Worm (Caenorhabditis elegans) whole organism, mixed stage, embryonic: ENCODE measurements around the gene Y105C5B.25.

Experiments used
- M03D4.4 ChIP-seq: sonication (generic microtip); optimal IDR thresholded peaks from 2 replicates; lab custom pipeline; 2017; ENCODE audit warnings: mild to moderate bottlenecking, missing genetic modification characterization, missing compliant biosample characterization
- bed-3 ChIP-seq: fragments of 200-800 bp; sonication (Bioruptor generic); optimal IDR thresholded peaks from 3 replicates; lab custom pipeline; 2018; ENCODE audit warnings: mild to moderate bottlenecking, missing genetic modification characterization, moderate library complexity, missing compliant biosample characterization
- blmp-1 ChIP-seq: fragments of 150-350 bp; optimal IDR thresholded peaks from 2 replicates; lab custom pipeline; 2014; ENCODE audit warnings: missing biosample characterization, missing genetic modification characterization
- ceh-39 ChIP-seq: fragments of 150-350 bp; optimal IDR thresholded peaks from 2 replicates; lab custom pipeline; 2014; ENCODE audit warnings: missing biosample characterization, missing genetic modification characterization
- ceh-43 ChIP-seq: fragments of 200-800 bp; sonication (Bioruptor generic); optimal IDR thresholded peaks from 2 replicates; lab custom pipeline; 2018; ENCODE audit warnings: mild to moderate bottlenecking, missing genetic modification characterization, moderate library complexity, missing compliant biosample characterization
- ceh-83 ChIP-seq: fragments of 200-800 bp; sonication (Bioruptor generic); optimal IDR thresholded peaks from 2 replicates; lab custom pipeline; 2018; ENCODE audit warnings: mild to moderate bottlenecking, missing genetic modification characterization, missing compliant biosample characterization
- ces-1 ChIP-seq: fragments of 150-350 bp; optimal IDR thresholded peaks from 2 replicates; lab custom pipeline; 2014; ENCODE audit warnings: missing biosample characterization, missing genetic modification reagents, missing genetic modification characterization
- cnd-1 ChIP-seq: fragments of 200-800 bp; sonication (Bioruptor generic); optimal IDR thresholded peaks from 2 replicates; lab custom pipeline; 2018; ENCODE audit warnings: mild to moderate bottlenecking, missing genetic modification characterization, missing compliant biosample characterization
- drap-1 ChIP-seq: fragments of 200-800 bp; sonication (Bioruptor generic); optimal IDR thresholded peaks from 3 replicates; lab custom pipeline; 2018; ENCODE audit warnings: mild to moderate bottlenecking, missing genetic modification characterization, missing compliant biosample characterization
- elt-1 ChIP-seq: sonication (generic microtip); optimal IDR thresholded peaks from 2 replicates; lab custom pipeline; 2017; ENCODE audit warnings: missing genetic modification characterization, mild to moderate bottlenecking, missing compliant biosample characterization, antibody characterized with exemption, moderate library complexity, borderline replicate concordance; ENCODE audit not compliant: insufficient read depth
- elt-3 ChIP-seq: fragments of 150-350 bp; optimal IDR thresholded peaks from 2 replicates; lab custom pipeline; 2014; ENCODE audit warnings: missing biosample characterization, missing genetic modification characterization
- flh-1 ChIP-seq: fragments of 200-800 bp; sonication (Bioruptor generic); optimal IDR thresholded peaks from 2 replicates; lab custom pipeline; 2018; ENCODE audit warnings: mild to moderate bottlenecking, missing genetic modification characterization, moderate library complexity, missing compliant biosample characterization
- ham-2 ChIP-seq: fragments of 200-800 bp; sonication (Bioruptor generic); optimal IDR thresholded peaks from 2 replicates; lab custom pipeline; 2018; ENCODE audit warnings: mild to moderate bottlenecking, missing genetic modification characterization, missing compliant biosample characterization
- hlh-1 ChIP-seq: fragments of 150-350 bp; optimal IDR thresholded peaks from 2 replicates; lab custom pipeline; 2014; ENCODE audit warnings: missing biosample characterization, missing genetic modification reagents, missing genetic modification characterization
- lin-13 ChIP-seq: fragments of 150-350 bp; optimal IDR thresholded peaks from 2 replicates; lab custom pipeline; 2014; ENCODE audit warnings: missing biosample characterization, missing genetic modification characterization
- lin-32 ChIP-seq: fragments of 200-800 bp; sonication (Bioruptor generic); optimal IDR thresholded peaks from 2 replicates; lab custom pipeline; 2018; ENCODE audit warnings: mild to moderate bottlenecking, missing genetic modification characterization, missing compliant biosample characterization
- lsy-2 ChIP-seq: fragments of 150-350 bp; optimal IDR thresholded peaks from 2 replicates; lab custom pipeline; 2014; ENCODE audit warnings: missing biosample characterization, missing genetic modification characterization
- mab-5 ChIP-seq: fragments of 150-350 bp; optimal IDR thresholded peaks from 2 replicates; lab custom pipeline; 2014; ENCODE audit warnings: missing biosample characterization, missing genetic modification characterization
- mep-1 ChIP-seq: fragments of 150-350 bp; optimal IDR thresholded peaks from 2 replicates; lab custom pipeline; 2017; ENCODE audit warnings: missing biosample characterization, missing genetic modification reagents, missing genetic modification characterization, inconsistent platforms
- mls-2 ChIP-seq: sonication (generic microtip); optimal IDR thresholded peaks from 2 replicates; lab custom pipeline; 2016; ENCODE audit warnings: mild to moderate bottlenecking, missing genetic modification characterization, moderate library complexity, missing compliant biosample characterization
- nhr-12 ChIP-seq: fragments of 150-350 bp; optimal IDR thresholded peaks from 2 replicates; lab custom pipeline; 2014; ENCODE audit warnings: missing biosample characterization, missing genetic modification characterization
- nhr-2 ChIP-seq: fragments of 150-350 bp; optimal IDR thresholded peaks from 2 replicates; lab custom pipeline; 2014; ENCODE audit warnings: missing biosample characterization, missing genetic modification characterization
- nhr-28 ChIP-seq: fragments of 150-350 bp; optimal IDR thresholded peaks from 2 replicates; lab custom pipeline; 2014; ENCODE audit warnings: missing biosample characterization, missing genetic modification characterization
- nhr-76 ChIP-seq: sonication (generic microtip); optimal IDR thresholded peaks from 2 replicates; lab custom pipeline; 2017; ENCODE audit warnings: missing biosample characterization, missing genetic modification characterization
- pha-4 ChIP-seq: fragments of 150-350 bp; optimal IDR thresholded peaks from 2 replicates; lab custom pipeline; 2018; ENCODE audit warnings: missing biosample characterization, missing genetic modification reagents, missing genetic modification characterization
- sem-2 ChIP-seq: fragments of 200-800 bp; sonication (Bioruptor generic); optimal IDR thresholded peaks from 2 replicates; lab custom pipeline; 2018; ENCODE audit warnings: mild to moderate bottlenecking, missing genetic modification characterization, missing compliant biosample characterization
- snpc-4 ChIP-seq: fragments of 150-350 bp; optimal IDR thresholded peaks from 2 replicates; lab custom pipeline; 2014; ENCODE audit warnings: missing biosample characterization, missing genetic modification characterization
- sptf-1 ChIP-seq: sonication (generic microtip); optimal IDR thresholded peaks from 2 replicates; lab custom pipeline; 2017; ENCODE audit warnings: mild to moderate bottlenecking, missing genetic modification characterization, moderate library complexity, missing compliant biosample characterization
- tbx-8 ChIP-seq: fragments of 200-800 bp; sonication (Bioruptor generic); optimal IDR thresholded peaks from 2 replicates; lab custom pipeline; 2018; ENCODE audit warnings: mild to moderate bottlenecking, missing genetic modification characterization, moderate library complexity, missing compliant biosample characterization
- unc-120 ChIP-seq: sonication (generic microtip); optimal IDR thresholded peaks from 2 replicates; lab custom pipeline; 2017; ENCODE audit warnings: missing genetic modification characterization, missing compliant biosample characterization; ENCODE audit not compliant: poor library complexity, severe bottlenecking
- unc-39 ChIP-seq: fragments of 150-350 bp; optimal IDR thresholded peaks from 2 replicates; lab custom pipeline; 2014; ENCODE audit warnings: missing biosample characterization, missing genetic modification characterization
- unc-62 ChIP-seq: fragments of 150-350 bp; optimal IDR thresholded peaks from 2 replicates; lab custom pipeline; 2014; ENCODE audit warnings: missing biosample characterization, missing genetic modification reagents, missing genetic modification characterization
- zip-8 ChIP-seq: fragments of 150-350 bp; optimal IDR thresholded peaks from 2 replicates; lab custom pipeline; 2014; ENCODE audit warnings: missing biosample characterization, missing genetic modification characterization
- ztf-11 ChIP-seq: fragments of 150-350 bp; optimal IDR thresholded peaks from 2 replicates; lab custom pipeline; 2014; ENCODE audit warnings: missing biosample characterization, missing genetic modification characterization

The Y105C5B.25 gene

DNA sequence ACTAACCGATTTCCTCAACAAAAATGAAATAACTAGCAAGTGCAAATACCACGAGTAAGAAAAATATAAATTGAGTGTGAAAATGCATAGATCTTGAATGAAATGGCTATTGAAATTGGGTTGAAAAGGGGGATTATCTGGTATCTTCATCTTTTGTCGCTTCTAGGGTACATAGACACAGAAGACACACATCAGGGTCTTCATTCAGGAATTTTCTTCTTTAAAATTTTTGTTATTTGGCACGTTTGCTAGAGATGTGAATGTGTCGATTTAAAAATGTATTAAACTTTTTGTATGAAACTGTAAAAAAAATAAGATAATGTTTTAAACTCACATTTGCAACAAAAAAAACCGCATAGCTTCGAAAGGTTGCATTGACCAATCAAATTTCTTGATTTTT is at the start of gene Y105C5B.25:
Gene Y105C5B.25 (minus strand): TSS at position 101 of the 400 bp plus-strand sequence.
- TF ChIP-seq blmp-1 (tag; lab: Kevin White, UChicago) (no peak), snpc-4 (tag; lab: Kevin White, UChicago) (no peak), pha-4 (no peak), nhr-76 (no peak), nhr-2 (no peak), bed-3 (GFP tag; lab: Kevin White, UChicago) (no peak), ceh-43 (GFP tag; lab: Kevin White, UChicago) (no peak), ztf-11 (tag; lab: Kevin White, UChicago) (no peak), mab-5 (tag; lab: Kevin White, UChicago) (no peak), ham-2 (no peak), sptf-1 (tag; lab: Kevin White, UChicago) (no peak), tbx-8 (GFP tag; lab: Kevin White, UChicago) (no peak), unc-39 (tag; lab: Kevin White, UChicago) (no peak), lsy-2 (tag; lab: Kevin White, UChicago) (no peak), ceh-83 (no peak), lin-32 (no peak), M03D4.4 (tag; lab: Kevin White, UChicago) (no peak), nhr-28 (tag; lab: Kevin White, UChicago) (no peak), lin-13 (no peak)

DNA sequence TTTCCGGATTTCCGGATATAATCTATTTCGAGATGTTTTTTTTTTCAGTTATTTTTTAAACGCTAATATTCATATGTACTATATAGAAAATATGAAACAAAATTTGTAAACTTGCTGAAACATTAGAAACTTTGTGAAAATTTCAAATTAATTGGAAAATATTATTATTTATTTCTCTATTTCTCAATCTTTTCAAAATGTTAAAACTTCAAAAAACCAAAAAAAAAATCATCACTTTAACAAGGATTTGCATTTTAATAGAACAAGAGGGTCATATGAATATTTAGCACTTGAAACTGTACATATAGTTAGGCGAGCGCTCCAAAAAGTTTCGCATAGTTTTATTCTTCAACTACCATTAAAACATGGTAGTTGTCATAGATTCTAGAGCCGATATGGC is 49.8 kb upstream of the Y105C5B.25 start, which contains the start of gene Y7A9A.1:
Gene Y7A9A.1 (plus strand): TSS at position 301 of the 400 bp plus-strand sequence.
- no peak for TF ChIP-seq lsy-2 (tag; lab: Kevin White, UChicago)
- TF ChIP-seq ceh-83, result no peak
- TF ChIP-seq flh-1 (GFP tag; lab: Kevin White, UChicago), result no peak
- no peak for TF ChIP-seq nhr-12
- TF ChIP-seq ces-1 (GFP tag; lab: Kevin White, UChicago), result no peak
- TF ChIP-seq nhr-2, result no peak
- no peak for TF ChIP-seq unc-62
- no peak for TF ChIP-seq nhr-76
- no peak for TF ChIP-seq ztf-11 (tag; lab: Kevin White, UChicago)
- TF ChIP-seq hlh-1, result no peak
- no peak for TF ChIP-seq ceh-39 (tag; lab: Kevin White, UChicago)
- no peak for TF ChIP-seq cnd-1 (tag; lab: Kevin White, UChicago)
- no peak for TF ChIP-seq nhr-28 (tag; lab: Kevin White, UChicago)
- no peak for TF ChIP-seq blmp-1 (tag; lab: Kevin White, UChicago)
- TF ChIP-seq sem-2, result no peak
- no peak for TF ChIP-seq elt-1
- no peak for TF ChIP-seq sptf-1 (tag; lab: Kevin White, UChicago)
- TF ChIP-seq zip-8 (tag; lab: Kevin White, UChicago), result no peak
- no peak for TF ChIP-seq lin-32
- no peak for TF ChIP-seq ham-2

DNA sequence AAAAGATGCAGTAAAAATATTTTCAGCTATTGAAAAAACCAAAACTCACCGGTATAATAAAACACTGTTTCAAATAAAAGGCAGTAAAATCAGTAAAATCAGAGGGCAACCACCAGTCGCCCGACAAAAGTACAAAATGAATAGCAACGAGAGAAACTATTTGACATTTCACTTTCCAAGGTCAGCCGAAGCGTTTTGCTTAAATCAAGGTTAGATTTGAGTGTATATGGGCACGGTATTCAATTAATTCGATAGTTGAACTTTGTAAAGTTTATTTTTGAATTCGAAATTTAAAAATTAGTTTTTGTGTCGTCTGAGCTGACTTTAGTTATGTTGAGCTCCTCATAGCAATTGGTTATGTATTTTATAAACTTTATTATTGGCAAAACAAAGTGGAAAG is 45.8 kb upstream of the Y105C5B.25 start:
- TF ChIP-seq hlh-1 (no peak), lsy-2 (tag; lab: Kevin White, UChicago) (no peak), elt-1 (no peak), zip-8 (tag; lab: Kevin White, UChicago) (no peak), drap-1 (no peak)

DNA sequence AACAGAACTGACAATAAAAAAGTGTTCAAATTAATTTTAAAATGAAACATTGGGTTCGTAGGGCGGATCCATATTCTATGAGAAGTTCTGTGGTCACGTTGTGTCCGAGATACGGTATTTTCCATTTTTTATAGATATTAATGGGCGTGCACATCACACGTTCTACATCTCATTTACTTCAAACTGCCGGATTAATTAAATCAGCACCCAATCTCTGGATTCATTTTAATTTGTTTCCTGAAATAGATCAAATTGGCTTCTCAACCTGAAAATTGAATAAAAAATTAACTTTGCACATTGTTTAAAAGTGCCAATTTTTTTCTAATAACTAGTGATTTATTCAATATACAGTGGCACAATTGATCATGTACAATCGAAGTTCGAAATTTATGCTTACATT is 44.6 kb upstream of the Y105C5B.25 start:
- no peak for TF ChIP-seq drap-1
- TF ChIP-seq blmp-1 (tag; lab: Kevin White, UChicago), result no peak
- no peak for TF ChIP-seq M03D4.4 (tag; lab: Kevin White, UChicago)
- TF ChIP-seq lsy-2 (tag; lab: Kevin White, UChicago), result no peak
- no peak for TF ChIP-seq sptf-1 (tag; lab: Kevin White, UChicago)
- TF ChIP-seq lin-13, result no peak
- no peak for TF ChIP-seq unc-120 (tag; lab: Kevin White, UChicago)
- no peak for TF ChIP-seq nhr-76
- TF ChIP-seq lin-32, result no peak

DNA sequence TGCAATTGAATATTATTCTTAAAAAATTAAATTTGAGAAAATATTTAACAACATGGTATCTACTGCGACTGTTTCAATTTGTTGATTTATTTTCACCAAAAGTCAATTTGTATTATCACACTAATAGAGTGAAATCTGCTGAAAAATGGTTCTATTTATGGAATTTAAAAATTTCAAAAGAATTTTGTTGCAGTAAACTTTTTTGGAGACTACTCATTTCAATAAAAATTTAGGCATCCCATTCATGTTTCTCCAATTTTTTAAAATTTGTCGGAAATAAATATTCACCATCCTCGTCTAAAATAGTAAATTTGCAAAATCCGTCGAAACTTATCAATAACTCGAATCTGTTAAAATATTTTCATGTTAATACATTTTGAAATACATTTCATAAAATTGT is 39.1 kb upstream of the Y105C5B.25 start:
- no peak for TF ChIP-seq ham-2
- TF ChIP-seq mep-1 (tag; lab: Kevin White, UChicago), result no peak
- no peak for TF ChIP-seq tbx-8 (GFP tag; lab: Kevin White, UChicago)
- no peak for TF ChIP-seq ces-1 (GFP tag; lab: Kevin White, UChicago)
- no peak for TF ChIP-seq ceh-39 (tag; lab: Kevin White, UChicago)
- no peak for TF ChIP-seq lin-32
- no peak for TF ChIP-seq unc-39 (tag; lab: Kevin White, UChicago)
- TF ChIP-seq blmp-1 (tag; lab: Kevin White, UChicago), result no peak
- no peak for TF ChIP-seq elt-3 (tag; lab: Kevin White, UChicago)
- no peak for TF ChIP-seq bed-3 (GFP tag; lab: Kevin White, UChicago)
- TF ChIP-seq mls-2 (tag; lab: Kevin White, UChicago), result no peak
- TF ChIP-seq M03D4.4 (tag; lab: Kevin White, UChicago), result no peak
- TF ChIP-seq nhr-2, result no peak
